Worm (Caenorhabditis elegans) whole organism, L3 larva: ENCODE data around the gene F28C6.8.

Experiments used
- fos-1 ChIP-seq: fragments of 150-350 bp; optimal IDR thresholded peaks from 2 replicates; lab custom pipeline; 2014; ENCODE audit warnings: missing biosample characterization, missing genetic modification characterization
- lin-39 ChIP-seq: fragments of 150-350 bp; optimal IDR thresholded peaks from 2 replicates; lab custom pipeline; 2018; ENCODE audit warnings: missing biosample characterization, missing genetic modification reagents, missing genetic modification characterization
- nhr-12 ChIP-seq: fragments of 150-350 bp; optimal IDR thresholded peaks from 2 replicates; lab custom pipeline; 2014; ENCODE audit warnings: missing biosample characterization, missing genetic modification characterization
- nhr-23 ChIP-seq: fragments of 150-350 bp; optimal IDR thresholded peaks from 2 replicates; lab custom pipeline; 2014; ENCODE audit warnings: missing biosample characterization, missing genetic modification reagents, missing genetic modification characterization
- nhr-237 ChIP-seq: fragments of 150-350 bp; optimal IDR thresholded peaks from 2 replicates; lab custom pipeline; 2014; ENCODE audit warnings: missing biosample characterization, missing genetic modification characterization
- nhr-25 ChIP-seq: sonication (generic microtip); optimal IDR thresholded peaks from 2 replicates; lab custom pipeline; 2017; ENCODE audit warnings: missing biosample characterization, missing genetic modification characterization
- nhr-28 ChIP-seq: fragments of 150-350 bp; optimal IDR thresholded peaks from 2 replicates; lab custom pipeline; 2014; ENCODE audit warnings: missing biosample characterization, missing genetic modification characterization
- nhr-67 ChIP-seq: fragments of 150-350 bp; optimal IDR thresholded peaks from 2 replicates; lab custom pipeline; 2014; ENCODE audit warnings: missing biosample characterization, missing genetic modification characterization
- pqm-1 ChIP-seq: fragments of 150-350 bp; optimal IDR thresholded peaks from 2 replicates; lab custom pipeline; 2017; ENCODE audit warnings: missing biosample characterization, missing genetic modification characterization, inconsistent platforms
- skn-1 ChIP-seq: fragments of 150-350 bp; optimal IDR thresholded peaks from 2 replicates; lab custom pipeline; 2014; ENCODE audit warnings: missing biosample characterization, missing genetic modification characterization
- tbx-2 ChIP-seq: sonication (generic microtip); optimal IDR thresholded peaks from 2 replicates; lab custom pipeline; 2016; ENCODE audit warnings: mild to moderate bottlenecking, missing genetic modification characterization, missing compliant biosample characterization
- unc-39 ChIP-seq: sonication (generic microtip); optimal IDR thresholded peaks from 4 replicates; lab custom pipeline; 2017; ENCODE audit warnings: missing biosample characterization, missing genetic modification characterization
- unc-62 ChIP-seq: fragments of 150-350 bp; sonication (generic microtip); optimal IDR thresholded peaks from 4 replicates; lab custom pipeline; 2014; ENCODE audit warnings: missing biosample characterization, missing genetic modification reagents, missing genetic modification characterization
- ztf-11 ChIP-seq: fragments of 150-350 bp; optimal IDR thresholded peaks from 2 replicates; lab custom pipeline; 2014; ENCODE audit warnings: missing biosample characterization, missing genetic modification characterization

DNA sequence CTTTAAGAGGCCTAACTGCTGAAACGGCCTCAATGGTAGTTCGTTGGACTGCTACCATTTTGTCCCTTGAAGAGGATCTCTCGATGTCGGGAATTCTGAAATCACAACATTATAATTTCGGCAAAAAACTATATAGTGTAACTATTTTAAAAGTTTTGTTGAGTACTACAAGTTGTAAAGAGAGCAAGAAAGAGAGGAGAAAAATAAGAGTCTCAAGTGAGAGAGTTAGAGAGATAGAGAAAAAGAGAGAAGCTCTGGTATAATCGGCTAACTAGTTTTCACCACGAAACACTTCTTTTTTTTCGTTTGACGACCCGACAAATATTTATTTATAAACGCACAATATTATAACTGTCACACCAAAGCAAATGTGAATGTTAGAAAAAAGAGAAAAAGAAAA, 31.0 kb downstream of the F28C6.8 start, which contains the start of gene vab-9:
- TF ChIP-seq nhr-28 (tag; lab: Kevin White, UChicago) (no peak), unc-39 (tag; lab: Kevin White, UChicago) (no peak), nhr-67 (no peak), unc-62 (no peak), tbx-2 (no peak), nhr-23 (tag; lab: Kevin White, UChicago) (no peak), fos-1 (tag; lab: Kevin White, UChicago) (no peak), nhr-237 (no peak), nhr-25 (tag; lab: Kevin White, UChicago) (no peak), nhr-12 (tag; lab: Kevin White, UChicago) (no peak), pqm-1 (tag; lab: Kevin White, UChicago) (no peak), skn-1 (tag; lab: Kevin White, UChicago) (no peak), ztf-11 (tag; lab: Kevin White, UChicago) (no peak), lin-39 (tag; lab: Kevin White, UChicago) (no peak)
